Worm (Caenorhabditis elegans): ENCODE results near the gene C23H3.9.
"Not testable (repeated sequence)": the region's sequence is repeated elsewhere in the genome, so short reads cannot be mapped to it uniquely, and the experiment has no call there.

C23H3.9 gene

ce11 chrII:79166-79565 is at the start of gene C23H3.9:
TSS of gene C23H3.9 (minus strand) at chrII:79266.
- TF ChIP-seq unc-62 (GFP tag; optimal IDR thresholded peaks at IDR 0.05), result no peak

ce11 chrII:124904-125303 is 45.8 kb upstream of the C23H3.9 start, which contains the start of gene nmur-2:
TSS of gene nmur-2 (minus strand) at chrII:125004.
- no peak for TF ChIP-seq unc-62 (GFP tag; optimal IDR thresholded peaks at IDR 0.05)

- no peak for TF ChIP-seq unc-62 (GFP tag; optimal IDR thresholded peaks at IDR 0.05)
These were observed 43.4 kb upstream of the C23H3.9 start for ce11 chrII:122494-122893.

- no peak for TF ChIP-seq unc-62 (GFP tag; optimal IDR thresholded peaks at IDR 0.05)
These were observed 42.9 kb upstream of the C23H3.9 start for ce11 chrII:122008-122407.

- TF ChIP-seq unc-62 (GFP tag; optimal IDR thresholded peaks at IDR 0.05), result no peak
These were observed 42.1 kb upstream of the C23H3.9 start, which contains the start of gene K10B4.3 for ce11 chrII:121121-121520. TSS of gene K10B4.3 (minus strand) at chrII:121221.

- TF ChIP-seq unc-62 (GFP tag; optimal IDR thresholded peaks at IDR 0.05), result no peak
These were observed 37.9 kb upstream of the C23H3.9 start, which contains the start of gene srt-54 for ce11 chrII:116916-117315. TSS of gene srt-54 (plus strand) at chrII:117216.

- TF ChIP-seq unc-62 (GFP tag; optimal IDR thresholded peaks at IDR 0.05), result no peak
These were observed 33.2 kb upstream of the C23H3.9 start for ce11 chrII:112231-112630.

- no peak for TF ChIP-seq unc-62 (GFP tag; optimal IDR thresholded peaks at IDR 0.05)
These were observed 32.2 kb upstream of the C23H3.9 start, which contains the start of gene C50D2.1 for ce11 chrII:111267-111666. TSS of gene C50D2.1 (plus strand) at chrII:111567.

- TF ChIP-seq unc-62 (GFP tag; optimal IDR thresholded peaks at IDR 0.05), result no peak
These were observed 29.8 kb upstream of the C23H3.9 start, which contains the start of gene C50D2.2 for ce11 chrII:108865-109264. TSS of gene C50D2.2 (plus strand) at chrII:109165.

ce11 chrII:107703-108102 is 28.6 kb upstream of the C23H3.9 start:
- TF ChIP-seq unc-62 (GFP tag; optimal IDR thresholded peaks at IDR 0.05), result no peak

- TF ChIP-seq unc-62 (GFP tag; optimal IDR thresholded peaks at IDR 0.05), result no peak
These were observed 26.8 kb upstream of the C23H3.9 start, which contains the start of gene txt-1 for ce11 chrII:105889-106288. TSS of gene txt-1 (plus strand) at chrII:106189.

ce11 chrII:105327-105882 is 26.3 kb upstream of the C23H3.9 start:
- no peak for TF ChIP-seq unc-62 (GFP tag; optimal IDR thresholded peaks at IDR 0.05)

ce11 chrII:104234-104633 is 25.2 kb upstream of the C23H3.9 start, which contains the start of gene col-68:
TSS of gene col-68 (plus strand) at chrII:104534.
- TF ChIP-seq unc-62 (GFP tag; optimal IDR thresholded peaks at IDR 0.05), result no peak

ce11 chrII:101176-101575 is 22.1 kb upstream of the C23H3.9 start:
- TF ChIP-seq unc-62 (GFP tag; optimal IDR thresholded peaks at IDR 0.05), result no peak

ce11 chrII:98894-99293 is 19.8 kb upstream of the C23H3.9 start, which contains the start of gene C50D2.10:
TSS of gene C50D2.10 (plus strand) at chrII:99138.
- not testable (repeated sequence) for TF ChIP-seq unc-62 (GFP tag; optimal IDR thresholded peaks at IDR 0.05)

- TF ChIP-seq unc-62 (GFP tag; optimal IDR thresholded peaks at IDR 0.05), result no peak
These were observed 19.1 kb upstream of the C23H3.9 start, which contains the start of the genes luc-7L3 and sftb-6 for ce11 chrII:97992-98763. TSS of gene luc-7L3 (minus strand) at chrII:98027. TSS of gene sftb-6 (plus strand) at chrII:98404.

ce11 chrII:95177-95576 is 16.1 kb upstream of the C23H3.9 start, which contains the start of gene C50D2.7:
TSS of gene C50D2.7 (minus strand) at chrII:95277.
- no peak for TF ChIP-seq unc-62 (GFP tag; optimal IDR thresholded peaks at IDR 0.05)

Measured in whole organism, dauer.